Worm (Caenorhabditis elegans) whole organism, late embryonic: ENCODE results near the gene adt-1.

ENCODE experiments used
- C08G9.2 ChIP-seq: sonication (generic microtip); optimal IDR thresholded peaks from 2 replicates; lab custom pipeline; 2016; ENCODE audit warnings: mild to moderate bottlenecking, missing genetic modification characterization, moderate library complexity, missing compliant biosample characterization
- K02D7.2 ChIP-seq: sonication (generic microtip); optimal IDR thresholded peaks from 2 replicates; lab custom pipeline; 2017; ENCODE audit warnings: mild to moderate bottlenecking, missing genetic modification characterization, missing compliant biosample characterization
- K09A11.1 ChIP-seq: sonication (generic microtip); optimal IDR thresholded peaks from 2 replicates; lab custom pipeline; 2017; ENCODE audit warnings: antibody characterized with exemption, mild to moderate bottlenecking, missing genetic modification characterization, missing compliant biosample characterization; ENCODE audit not compliant: insufficient read depth
- T23F11.4 ChIP-seq: fragments of 200-800 bp; sonication (Bioruptor generic); optimal IDR thresholded peaks from 2 replicates; lab custom pipeline; 2018; ENCODE audit warnings: mild to moderate bottlenecking, missing genetic modification characterization, missing compliant biosample characterization
- Y22D7AL.16 ChIP-seq: sonication (generic microtip); optimal IDR thresholded peaks from 2 replicates; lab custom pipeline; 2016; ENCODE audit warnings: missing genetic modification characterization, missing compliant biosample characterization
- ahr-1 ChIP-seq: sonication (generic microtip); optimal IDR thresholded peaks from 2 replicates; lab custom pipeline; 2016; ENCODE audit warnings: missing genetic modification characterization, missing compliant biosample characterization
- ceh-14 ChIP-seq: sonication (generic microtip); optimal IDR thresholded peaks from 2 replicates; lab custom pipeline; 2016; ENCODE audit warnings: missing genotype, missing genetic modification characterization, missing compliant biosample characterization
- ceh-18 ChIP-seq: sonication (generic microtip); optimal IDR thresholded peaks from 2 replicates; lab custom pipeline; 2016; ENCODE audit warnings: missing genetic modification characterization, missing compliant biosample characterization
- ceh-19 ChIP-seq: fragments of 200-800 bp; sonication (Bioruptor generic); optimal IDR thresholded peaks from 2 replicates; lab custom pipeline; 2018; ENCODE audit warnings: mild to moderate bottlenecking, missing genetic modification characterization, missing compliant biosample characterization
- ceh-2 ChIP-seq: sonication (generic microtip); optimal IDR thresholded peaks from 2 replicates; lab custom pipeline; 2016; ENCODE audit warnings: missing genotype, missing genetic modification characterization, missing compliant biosample characterization
- ceh-22 ChIP-seq: sonication (generic microtip); optimal IDR thresholded peaks from 2 replicates; lab custom pipeline; 2017; ENCODE audit warnings: missing biosample characterization, missing genetic modification characterization
- ceh-30 ChIP-seq: fragments of 150-350 bp; optimal IDR thresholded peaks from 2 replicates; lab custom pipeline; 2014; ENCODE audit warnings: missing biosample characterization, missing genetic modification characterization
- ceh-34 ChIP-seq: sonication (generic microtip); optimal IDR thresholded peaks from 2 replicates; lab custom pipeline; 2016; ENCODE audit warnings: mild to moderate bottlenecking, missing genetic modification characterization, missing compliant biosample characterization
- ceh-45 ChIP-seq: fragments of 200-800 bp; sonication (Bioruptor generic); IDR thresholded peaks from 2 replicates; pipeline ENCODE4 v1.3.6; 2022; ENCODE audit warnings: missing genetic modification reagents, missing genetic modification characterization, missing compliant biosample characterization
- ceh-6 ChIP-seq: fragments of 200-800 bp; sonication (Bioruptor generic); optimal IDR thresholded peaks from 2 replicates; lab custom pipeline; 2018; ENCODE audit warnings: mild to moderate bottlenecking, missing genetic modification characterization, missing compliant biosample characterization
- ceh-9 ChIP-seq: sonication (generic microtip); optimal IDR thresholded peaks from 2 replicates; lab custom pipeline; 2016; ENCODE audit warnings: mild to moderate bottlenecking, missing genetic modification characterization, inconsistent platforms, missing compliant biosample characterization
- dmd-4 ChIP-seq: sonication (generic microtip); optimal IDR thresholded peaks from 2 replicates; lab custom pipeline; 2016; ENCODE audit warnings: borderline replicate concordance, missing genetic modification characterization, missing compliant biosample characterization
- dve-1 ChIP-seq: sonication (generic microtip); optimal IDR thresholded peaks from 2 replicates; lab custom pipeline; 2017; ENCODE audit warnings: antibody characterized with exemption, mild to moderate bottlenecking, missing genetic modification characterization, missing compliant biosample characterization
- elt-2 ChIP-seq: sonication (generic microtip); optimal IDR thresholded peaks from 2 replicates; lab custom pipeline; 2016; ENCODE audit warnings: missing genetic modification reagents, missing genetic modification characterization, missing compliant biosample characterization
- ets-4 ChIP-seq: sonication (generic microtip); optimal IDR thresholded peaks from 2 replicates; lab custom pipeline; 2016; ENCODE audit warnings: missing genetic modification characterization, missing compliant biosample characterization
- hlh-13 ChIP-seq: fragments of 200-800 bp; sonication (Bioruptor generic); optimal IDR thresholded peaks from 2 replicates; lab custom pipeline; 2018; ENCODE audit warnings: mild to moderate bottlenecking, missing genetic modification characterization, missing compliant biosample characterization
- hlh-15 ChIP-seq: sonication (generic microtip); optimal IDR thresholded peaks from 2 replicates; lab custom pipeline; 2016; ENCODE audit warnings: missing genetic modification characterization, missing compliant biosample characterization
- hlh-30 ChIP-seq: sonication (generic microtip); optimal IDR thresholded peaks from 2 replicates; lab custom pipeline; 2017; ENCODE audit warnings: antibody characterized with exemption, missing genetic modification characterization, missing compliant biosample characterization; ENCODE audit not compliant: insufficient read depth
- hlh-6 ChIP-seq: sonication (generic microtip); optimal IDR thresholded peaks from 2 replicates; lab custom pipeline; 2016; ENCODE audit warnings: missing genotype, missing genetic modification characterization, missing compliant biosample characterization
- lim-6 ChIP-seq: sonication (generic microtip); optimal IDR thresholded peaks from 2 replicates; lab custom pipeline; 2016; ENCODE audit warnings: missing genetic modification characterization, missing compliant biosample characterization
- lin-11 ChIP-seq: fragments of 200-800 bp; sonication (Bioruptor generic); optimal IDR thresholded peaks from 2 replicates; lab custom pipeline; 2018; ENCODE audit warnings: mild to moderate bottlenecking, missing genetic modification characterization, missing compliant biosample characterization
- mec-3 ChIP-seq: sonication (generic microtip); optimal IDR thresholded peaks from 2 replicates; lab custom pipeline; 2016; ENCODE audit warnings: borderline replicate concordance, missing genetic modification characterization, missing compliant biosample characterization
- nfya-1 ChIP-seq: sonication (generic microtip); optimal IDR thresholded peaks from 2 replicates; lab custom pipeline; 2017; ENCODE audit warnings: missing genetic modification characterization, mild to moderate bottlenecking, missing compliant biosample characterization, antibody characterized with exemption, moderate library complexity
- nhr-232 ChIP-seq: sonication (generic microtip); optimal IDR thresholded peaks from 2 replicates; lab custom pipeline; 2016; ENCODE audit warnings: missing genetic modification characterization, missing compliant biosample characterization
- npax-4 ChIP-seq: sonication (generic microtip); optimal IDR thresholded peaks from 2 replicates; lab custom pipeline; 2016; ENCODE audit warnings: missing genetic modification characterization, missing compliant biosample characterization
- pag-3 ChIP-seq: sonication (generic microtip); optimal IDR thresholded peaks from 2 replicates; lab custom pipeline; 2016; ENCODE audit warnings: missing compliant biosample characterization, missing genetic modification characterization, borderline replicate concordance
- pax-1 ChIP-seq: fragments of 150-350 bp; optimal IDR thresholded peaks from 2 replicates; lab custom pipeline; 2014; ENCODE audit warnings: missing biosample characterization, missing genetic modification characterization
- ref-2 ChIP-seq: sonication (generic microtip); optimal IDR thresholded peaks from 2 replicates; lab custom pipeline; 2016; ENCODE audit warnings: missing genetic modification characterization, missing compliant biosample characterization
- rnt-1 ChIP-seq: sonication (generic microtip); optimal IDR thresholded peaks from 2 replicates; lab custom pipeline; 2016; ENCODE audit warnings: missing genetic modification characterization, missing compliant biosample characterization
- sdc-2 ChIP-seq: sonication (generic microtip); optimal IDR thresholded peaks from 2 replicates; lab custom pipeline; 2016; ENCODE audit warnings: missing genotype, missing genetic modification characterization, missing compliant biosample characterization
- sox-2 ChIP-seq: fragments of 200-800 bp; sonication (Bioruptor generic); IDR thresholded peaks from 2 replicates; pipeline ENCODE4 v1.3.6; 2022; ENCODE audit warnings: missing genetic modification reagents, missing genetic modification characterization, missing compliant biosample characterization
- sox-4 ChIP-seq: sonication (generic microtip); optimal IDR thresholded peaks from 2 replicates; lab custom pipeline; 2017; ENCODE audit warnings: mild to moderate bottlenecking, missing genetic modification characterization, inconsistent platforms, missing compliant biosample characterization
- tbx-2 ChIP-seq: sonication (generic microtip); optimal IDR thresholded peaks from 2 replicates; lab custom pipeline; 2016; ENCODE audit warnings: missing genetic modification characterization, missing compliant biosample characterization
- unc-42 ChIP-seq: sonication (generic microtip); optimal IDR thresholded peaks from 2 replicates; lab custom pipeline; 2016; ENCODE audit warnings: missing genotype, missing genetic modification characterization, missing compliant biosample characterization
- unc-86 ChIP-seq: sonication (generic microtip); optimal IDR thresholded peaks from 2 replicates; lab custom pipeline; 2016; ENCODE audit warnings: missing genetic modification characterization, missing compliant biosample characterization

Gene adt-1

DNA sequence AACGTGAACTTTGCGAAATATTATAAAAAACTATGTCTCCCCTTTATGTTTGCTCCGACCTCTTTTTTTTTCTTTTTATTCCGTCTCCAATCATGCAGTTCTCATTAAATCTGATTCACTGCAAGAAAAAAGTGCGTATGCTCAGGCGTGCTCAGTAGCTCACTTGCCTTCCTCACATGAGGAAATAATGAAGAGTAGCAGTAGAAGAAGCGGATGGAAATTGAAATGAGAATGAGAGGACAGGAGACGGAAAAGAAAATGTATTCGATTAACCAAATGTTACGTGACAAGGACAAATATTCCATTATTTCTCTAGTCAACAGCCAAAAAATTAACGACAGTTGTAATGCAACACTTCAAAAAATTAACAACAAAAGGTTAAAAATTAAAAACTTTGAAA is 34.4 kb downstream of the adt-1 start:
- TF ChIP-seq unc-42 (tag; lab: Kevin White, UChicago) (peak; percentile 57), lin-11 (tag; lab: Kevin White, UChicago) (no peak)

DNA sequence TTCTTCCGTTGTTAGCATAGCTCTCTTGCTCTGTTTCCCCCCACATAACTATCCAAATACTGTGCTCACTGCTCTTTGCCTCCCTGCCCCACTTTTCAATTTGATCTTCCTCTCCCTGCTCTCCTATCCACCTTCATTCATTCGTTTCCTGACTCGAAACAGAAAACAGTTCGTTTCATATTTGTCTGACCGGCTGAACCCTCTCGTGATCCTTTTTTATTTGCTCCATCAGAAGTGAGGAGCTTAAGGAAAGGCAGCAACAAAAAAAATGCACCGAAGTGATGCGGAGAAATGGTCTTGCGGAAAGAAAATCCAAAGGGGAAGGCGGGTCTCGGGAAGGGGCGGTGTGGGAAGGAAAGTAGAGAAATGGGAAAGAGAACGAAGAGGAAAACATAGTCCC is 42.8 kb downstream of the adt-1 start:
- TF ChIP-seq ceh-22 (tag; lab: Kevin White, UChicago), result no peak
- TF ChIP-seq nfya-1 (tag; lab: Kevin White, UChicago), result no peak
- no peak for TF ChIP-seq npax-4 (tag; lab: Kevin White, UChicago)
- no peak for TF ChIP-seq sox-2 (GFP tag; lab: Robert Waterston, UW)
- TF ChIP-seq nhr-232 (tag; lab: Kevin White, UChicago), result no peak
- TF ChIP-seq hlh-6, result no peak
- no peak for TF ChIP-seq K02D7.2
- no peak for TF ChIP-seq Y22D7AL.16 (tag; lab: Kevin White, UChicago)
- TF ChIP-seq ceh-34, result no peak
- no peak for TF ChIP-seq ceh-45
- no peak for TF ChIP-seq ref-2 (tag; lab: Kevin White, UChicago)
- TF ChIP-seq sdc-2 (tag; lab: Kevin White, UChicago), result no peak

DNA sequence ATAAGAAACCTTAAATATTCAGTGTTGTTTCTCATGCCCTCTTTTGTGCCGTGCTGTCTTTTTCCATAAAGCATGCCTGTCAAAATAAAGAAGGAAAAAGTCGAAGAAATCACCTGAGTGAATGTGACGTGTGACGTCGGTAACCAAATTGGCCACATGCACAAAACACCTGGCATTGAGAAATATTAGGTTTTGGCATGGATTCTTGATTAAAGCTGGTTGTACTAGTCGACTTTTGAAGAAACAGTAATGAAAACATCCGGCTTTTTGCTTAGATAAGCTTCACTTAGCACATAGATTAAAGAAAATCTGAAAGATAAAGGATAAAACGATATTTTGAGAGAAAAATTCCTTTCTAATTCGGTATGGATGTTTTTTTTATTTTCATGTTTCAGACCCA is 47.5 kb downstream of the adt-1 start:
- TF ChIP-seq C08G9.2 (tag; lab: Kevin White, UChicago), result no peak
- TF ChIP-seq tbx-2 (tag; lab: Kevin White, UChicago), result no peak
- TF ChIP-seq ceh-18 (tag; lab: Kevin White, UChicago), result no peak
- TF ChIP-seq hlh-15 (tag; lab: Kevin White, UChicago), result no peak
- TF ChIP-seq ceh-19 (GFP tag; lab: Kevin White, UChicago), result no peak
- TF ChIP-seq ref-2 (tag; lab: Kevin White, UChicago), result no peak
- no peak for TF ChIP-seq ceh-14 (tag; lab: Kevin White, UChicago)
- TF ChIP-seq rnt-1 (tag; lab: Kevin White, UChicago), result no peak
- TF ChIP-seq ceh-2 (tag; lab: Kevin White, UChicago), result no peak
- no peak for TF ChIP-seq hlh-30
- TF ChIP-seq pag-3 (tag; lab: Kevin White, UChicago), result no peak

DNA sequence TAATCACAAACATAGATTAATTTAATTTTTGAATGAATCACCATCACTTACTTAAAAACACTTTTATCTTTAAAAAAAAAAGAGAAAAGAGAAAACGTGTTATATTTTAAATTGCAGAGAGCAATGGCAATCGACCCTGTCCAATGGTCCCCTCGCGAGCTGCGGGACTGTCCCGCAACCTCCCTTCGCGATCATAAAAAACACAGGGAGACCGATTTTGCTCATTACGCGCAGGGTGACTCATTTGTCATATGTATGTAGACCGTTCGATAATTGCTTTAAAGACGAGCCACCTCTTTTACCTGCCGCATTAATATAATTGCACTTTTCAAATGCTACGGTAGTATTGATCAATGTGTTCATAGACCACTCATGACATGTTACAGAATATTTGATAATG is 51.4 kb downstream of the adt-1 start:
- TF ChIP-seq ceh-6 (GFP tag; lab: Kevin White, UChicago) (no peak), dmd-4 (tag; lab: Kevin White, UChicago) (no peak), elt-2 (tag; lab: Kevin White, UChicago) (peak; percentile 11), mec-3 (tag; lab: Kevin White, UChicago) (no peak), ceh-9 (tag; lab: Kevin White, UChicago) (no peak), sdc-2 (tag; lab: Kevin White, UChicago) (peak; percentile 96)

DNA sequence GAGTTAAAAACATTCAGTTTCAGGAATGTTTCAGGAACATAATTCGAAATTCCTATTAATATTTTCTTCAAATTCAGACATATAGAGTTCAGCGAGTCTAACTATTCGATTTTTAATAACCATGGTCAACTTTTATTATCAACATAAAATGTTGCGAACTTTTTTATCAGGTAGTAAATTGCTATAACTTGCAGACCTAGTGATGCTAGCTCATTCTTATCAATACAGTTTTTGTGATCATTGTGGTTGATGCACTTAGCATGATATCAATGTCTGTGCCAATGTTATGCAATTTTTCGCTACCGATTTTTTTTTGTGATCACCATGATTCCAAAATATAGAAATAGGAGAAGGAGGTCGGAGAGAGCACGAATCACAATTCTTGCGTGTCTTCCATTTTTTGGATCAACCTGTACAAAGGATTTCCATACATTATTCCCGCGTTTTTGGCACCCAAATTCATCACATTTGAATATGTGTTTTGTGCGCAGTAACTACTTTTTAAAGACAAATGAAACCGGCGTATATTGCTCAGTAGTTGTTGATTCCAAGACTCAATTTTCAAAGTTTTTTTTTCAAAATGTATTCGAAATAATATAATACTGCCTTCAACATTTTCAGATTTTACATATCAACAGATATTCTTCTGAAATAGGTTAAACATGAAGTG is 52.7 kb downstream of the adt-1 start, which contains the start of gene pgp-12:
TSS of gene pgp-12 (plus strand) at position 620 of the 670 bp plus-strand sequence.
- TF ChIP-seq C08G9.2 (tag; lab: Kevin White, UChicago) (no peak), sox-4 (tag; lab: Kevin White, UChicago) (no peak), hlh-13 (no peak), ets-4 (no peak), unc-86 (tag; lab: Kevin White, UChicago) (no peak), ceh-30 (tag; lab: Kevin White, UChicago) (no peak), ceh-18 (tag; lab: Kevin White, UChicago) (no peak), T23F11.4 (GFP tag; lab: Kevin White, UChicago) (no peak), K09A11.1 (no peak), pax-1 (tag; lab: Kevin White, UChicago) (no peak), dve-1 (no peak), lim-6 (tag; lab: Kevin White, UChicago) (no peak), ahr-1 (tag; lab: Kevin White, UChicago) (no peak)
